Fruit fly (Drosophila melanogaster) whole organism, adult: ENCODE results near the gene CG42390.

Experiments
- CG12768 ChIP-seq: fragments of 200-800 bp; sonication (Bioruptor generic); optimal IDR thresholded peaks from 2 replicates; lab custom pipeline; 2017; ENCODE audit warnings: missing biosample characterization, missing genetic modification characterization, mild to moderate bottlenecking, moderate library complexity, missing genetic modification reagents
- CG7045 ChIP-seq: fragments of 200-800 bp; sonication (Bioruptor generic); optimal IDR thresholded peaks from 2 replicates; lab custom pipeline; 2017; ENCODE audit warnings: missing biosample characterization, mild to moderate bottlenecking, missing genetic modification characterization
- Mnt ChIP-seq: fragments of 200-800 bp; sonication (Bioruptor generic); optimal IDR thresholded peaks from 2 replicates; lab custom pipeline; 2016; ENCODE audit warnings: missing biosample characterization, mild to moderate bottlenecking, missing genetic modification characterization
- kay ChIP-seq: fragments of 200-800 bp; sonication (Bioruptor generic); peaks from one replicate; lab custom pipeline; 2016; ENCODE audit warnings: missing biosample characterization, missing genetic modification characterization, borderline replicate concordance
- pad ChIP-seq: fragments of 200-800 bp; sonication (Bioruptor generic); optimal IDR thresholded peaks from 3 replicates; lab custom pipeline; 2017; ENCODE audit warnings: missing biosample characterization, missing genetic modification characterization, mild to moderate bottlenecking, moderate library complexity, missing genetic modification reagents

DNA sequence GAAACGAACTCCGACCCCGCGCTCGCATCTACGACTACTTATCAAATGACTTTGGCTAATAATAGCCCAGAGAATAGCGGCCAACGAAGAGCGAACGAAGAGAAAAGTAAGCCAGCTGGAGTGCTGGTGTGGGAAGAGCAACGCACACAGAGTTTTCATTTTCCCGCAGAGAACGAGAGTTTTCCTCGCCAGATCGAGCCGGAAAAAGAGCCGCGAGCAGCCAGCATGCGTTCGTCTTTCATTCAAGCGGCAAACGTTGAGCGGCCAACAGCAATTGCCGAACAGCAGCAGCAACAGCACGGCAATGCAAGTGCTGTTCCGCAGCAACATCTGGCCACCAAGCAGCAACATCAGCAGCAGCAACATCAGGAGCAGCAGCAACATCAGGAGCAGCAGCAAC, 5.0 kb downstream of the CG42390 start:
- TF ChIP-seq Mnt (no peak), CG7045 (no peak), kay (GFP tag; lab: Kevin White, UChicago) (peak; percentile 10), CG12768 (GFP tag; lab: Kevin White, UChicago) (no peak), pad (GFP tag; lab: Kevin White, UChicago) (no peak)
